Fruit fly (Drosophila melanogaster): Measurements from ENCODE around the gene Piezo.

The Piezo gene

dm6 chr2L:8163588-8164166, 804 bp downstream of the Piezo start:
- peak in 1 of 2 experiments; percentile 3 for TF ChIP-seq dl (GFP tag; optimal IDR thresholded peaks at IDR 0.05; ENCODE audit: insufficient read depth in 1 of 2, partially characterized antibody in 2 of 2)
- no peak for TF ChIP-seq sage (GFP tag; optimal IDR thresholded peaks at IDR 0.05)
- peak; percentile 6 for TF ChIP-seq fru (GFP tag; optimal IDR thresholded peaks at IDR 0.05)

dm6 chr2L:8164219-8164618, 1.3 kb downstream of the Piezo start:
- no peak for TF ChIP-seq CG32264 (GFP tag; optimal IDR thresholded peaks at IDR 0.05)
- no peak for TF ChIP-seq CrebA (GFP tag; optimal IDR thresholded peaks at IDR 0.05; ENCODE audit: borderline replicate concordance)
- no peak for TF ChIP-seq Myc (optimal IDR thresholded peaks at IDR 0.05)
- TF ChIP-seq dsf (GFP tag; optimal IDR thresholded peaks at IDR 0.05; ENCODE audit: borderline replicate concordance), result peak; percentile 35
- peak; percentile 67 for TF ChIP-seq Hnf4 (GFP tag; optimal IDR thresholded peaks at IDR 0.05)
- TF ChIP-seq dl (GFP tag; optimal IDR thresholded peaks at IDR 0.05; ENCODE audit: insufficient read depth in 1 of 2, partially characterized antibody in 2 of 2), result no peak
- TF ChIP-seq br (GFP tag; optimal IDR thresholded peaks at IDR 0.05), result peak; percentile 19
- no peak for TF ChIP-seq Abd-B (GFP tag; optimal IDR thresholded peaks at IDR 0.05)
- TF ChIP-seq brk (GFP tag; optimal IDR thresholded peaks at IDR 0.05), result peak; percentile 63
- TF ChIP-seq woc (GFP tag; optimal IDR thresholded peaks at IDR 0.05), result no peak
- no peak for TF ChIP-seq lola (GFP tag; optimal IDR thresholded peaks at IDR 0.05)
- TF ChIP-seq Hr83 (GFP tag; optimal IDR thresholded peaks at IDR 0.05; ENCODE audit: poor library complexity, severe bottlenecking), result peak; percentile 96
- TF ChIP-seq h (GFP tag; optimal IDR thresholded peaks at IDR 0.05), result peak; percentile 62
- TF ChIP-seq OdsH (GFP tag; optimal IDR thresholded peaks at IDR 0.05), result peak; percentile 47
- TF ChIP-seq Sp1 (GFP tag; optimal IDR thresholded peaks at IDR 0.05), result peak; percentile 52
- no peak for TF ChIP-seq jim (GFP tag; optimal IDR thresholded peaks at IDR 0.05)
- TF ChIP-seq Dif (GFP tag; optimal IDR thresholded peaks at IDR 0.05; ENCODE audit: partially characterized antibody), result no peak
- TF ChIP-seq Jra (GFP tag; optimal IDR thresholded peaks at IDR 0.05), result peak; percentile 61
- TF ChIP-seq dmrt93B (GFP tag; optimal IDR thresholded peaks at IDR 0.05), result peak; percentile 38
- peak; percentile 62 for TF ChIP-seq tai (GFP tag; optimal IDR thresholded peaks at IDR 0.05)
- TF ChIP-seq N (GFP tag; optimal IDR thresholded peaks at IDR 0.05), result no peak
- peak; percentile 3 for TF ChIP-seq sage (GFP tag; optimal IDR thresholded peaks at IDR 0.05)
- TF ChIP-seq fru (GFP tag; optimal IDR thresholded peaks at IDR 0.05), result no peak
- TF ChIP-seq psq (GFP tag; optimal IDR thresholded peaks at IDR 0.05), result peak; percentile 41
- TF ChIP-seq usp (GFP tag; optimal IDR thresholded peaks at IDR 0.05), result no peak
- TF ChIP-seq foxo (GFP tag; optimal IDR thresholded peaks at IDR 0.05), result peak in 1 of 2 experiments; percentile 45
- peak; percentile 41 for TF ChIP-seq sv (GFP tag; optimal IDR thresholded peaks at IDR 0.05)
- no peak for TF ChIP-seq Mio (GFP tag; optimal IDR thresholded peaks at IDR 0.05)
- TF ChIP-seq rgr (GFP tag; optimal IDR thresholded peaks at IDR 0.05), result peak; percentile 73
- no peak for TF ChIP-seq pan (optimal IDR thresholded peaks at IDR 0.05)
- TF ChIP-seq HLH106 (tag; optimal IDR thresholded peaks at IDR 0.05), result peak; percentile 5
- no peak for TF ChIP-seq Vsx2 (GFP tag; optimal IDR thresholded peaks at IDR 0.05; ENCODE audit: partially characterized antibody)

dm6 chr2L:8165800-8166576, 3.1 kb downstream of the Piezo start:
- TF ChIP-seq CG9705 (GFP tag; optimal IDR thresholded peaks at IDR 0.05) (no peak), h (GFP tag; optimal IDR thresholded peaks at IDR 0.05) (no peak), rgr (GFP tag; optimal IDR thresholded peaks at IDR 0.05) (no peak), Hr83 (GFP tag; optimal IDR thresholded peaks at IDR 0.05; ENCODE audit: poor library complexity, severe bottlenecking) (no peak), N (GFP tag; optimal IDR thresholded peaks at IDR 0.05) (no peak), sage (GFP tag; optimal IDR thresholded peaks at IDR 0.05) (no peak), dsf (GFP tag; optimal IDR thresholded peaks at IDR 0.05; ENCODE audit: borderline replicate concordance) (no peak), Abd-B (GFP tag; optimal IDR thresholded peaks at IDR 0.05) (no peak), psq (GFP tag; optimal IDR thresholded peaks at IDR 0.05) (no peak), CG32264 (GFP tag; optimal IDR thresholded peaks at IDR 0.05) (no peak), usp (GFP tag; optimal IDR thresholded peaks at IDR 0.05) (no peak)
